Worm (Caenorhabditis elegans): ENCODE results near the gene Y55F3BR.1.

ce11 chrIV:842630-843029 is 32.0 kb upstream of the Y55F3BR.1 start:
- peak; percentile 52 for TF ChIP-seq ceh-36 (tag; optimal IDR thresholded peaks at IDR 0.05)
- no peak for TF ChIP-seq ama-1 (optimal IDR thresholded peaks at IDR 0.05)
- TF ChIP-seq flt-1 (GFP tag; IDR thresholded peaks at IDR 0.05) = peak; percentile 62
- TF ChIP-seq B0310.2 (tag; optimal IDR thresholded peaks at IDR 0.05) = peak; percentile 15
